Fruit fly (Drosophila melanogaster): ENCODE measurements around the gene Pus10.

Gene Pus10

dm6 chr2L:114429-114828, 40.7 kb downstream of the Pus10 start, which contains the start of gene ND-15 (continued):
- TF ChIP-seq Side (GFP tag; optimal IDR thresholded peaks at IDR 0.05) (no peak), CG17361 (GFP tag; IDR thresholded peaks at IDR 0.05) (no peak), Dref (GFP tag; IDR thresholded peaks at IDR 0.05) (peak; percentile 86), Sox102F (GFP tag; optimal IDR thresholded peaks at IDR 0.05) (no peak), Bgb (GFP tag; IDR thresholded peaks at IDR 0.05; ENCODE audit: partially characterized antibody) (peak; percentile 90), CG10147 (GFP tag; optimal IDR thresholded peaks at IDR 0.05) (no peak), HLH4C (GFP tag; IDR thresholded peaks at IDR 0.05; ENCODE audit: partially characterized antibody) (peak; percentile 77), unpg (GFP tag; optimal IDR thresholded peaks at IDR 0.05) (no peak), jumu (GFP tag; optimal IDR thresholded peaks at IDR 0.05) (no peak), CG2129 (GFP tag; IDR thresholded peaks at IDR 0.05; ENCODE audit: partially characterized antibody) (peak; percentile 45; the same call in 1 of the 2 replicates), nau (GFP tag; optimal IDR thresholded peaks at IDR 0.05) (no peak), pros (GFP tag; optimal IDR thresholded peaks at IDR 0.05) (no peak), CG14965 (GFP tag; optimal IDR thresholded peaks at IDR 0.05; ENCODE audit: borderline replicate concordance) (no peak), CG9797 (GFP tag; optimal IDR thresholded peaks at IDR 0.05) (no peak), CG7271 (tag; optimal IDR thresholded peaks at IDR 0.05) (no peak), CG15269 (tag; optimal IDR thresholded peaks at IDR 0.05) (no peak), CG6765 (GFP tag; optimal IDR thresholded peaks at IDR 0.05) (no peak), Poxn (GFP tag; IDR thresholded peaks at IDR 0.05) (no peak), CG34224 (GFP tag; IDR thresholded peaks at IDR 0.05; ENCODE audit: partially characterized antibody) (peak; percentile 76), CG12942 (GFP tag; optimal IDR thresholded peaks at IDR 0.05) (no peak), so (GFP tag; IDR thresholded peaks at IDR 0.05) (no peak), hb (GFP tag; IDR thresholded peaks at IDR 0.05; ENCODE audit: partially characterized antibody) (peak; percentile 63; the same call in 2 of the 3 replicates), CG9876 (GFP tag; optimal IDR thresholded peaks at IDR 0.05) (no peak), Med (GFP tag) (peak; percentile 74), CG3995 (GFP tag; optimal IDR thresholded peaks at IDR 0.05) (peak; percentile 91), stwl (tag; optimal IDR thresholded peaks at IDR 0.05) (peak; percentile 44), CG7928 (GFP tag; optimal IDR thresholded peaks at IDR 0.05) (peak; percentile 19), al (GFP tag; IDR thresholded peaks at IDR 0.05) (no peak), CG4360 (GFP tag; IDR thresholded peaks at IDR 0.05) (no peak), nerfin-2 (GFP tag; IDR thresholded peaks at IDR 0.05; ENCODE audit: partially characterized antibody) (0 out of 2 replicates have a peak, but pooled peaks have one; percentile 31), rib (GFP tag; IDR thresholded peaks at IDR 0.05) (no peak), CG12769 (tag; optimal IDR thresholded peaks at IDR 0.05) (peak; percentile 74), tup (GFP tag; optimal IDR thresholded peaks at IDR 0.05) (no peak), CG7963 (GFP tag; IDR thresholded peaks at IDR 0.05; ENCODE audit: partially characterized antibody) (peak; percentile 43; the same call in 1 of the 3 replicates), zen2 (GFP tag; IDR thresholded peaks at IDR 0.05; ENCODE audit: partially characterized antibody) (peak; percentile 46; the same call in 1 of the 3 replicates), HLH54F (GFP tag; optimal IDR thresholded peaks at IDR 0.05) (no peak), amos (GFP tag; IDR thresholded peaks at IDR 0.05; ENCODE audit: partially characterized antibody) (peak; percentile 89; the same call in 1 of the 2 replicates), Deaf1 (tag; optimal IDR thresholded peaks at IDR 0.05) (no peak), h (optimal IDR thresholded peaks at IDR 0.05) (no peak), pnt (GFP tag; optimal IDR thresholded peaks at IDR 0.05) (no peak), knrl (GFP tag; IDR thresholded peaks at IDR 0.05; ENCODE audit: partially characterized antibody) (peak; percentile 73; the same call in 2 of the 3 replicates), NFAT (GFP tag; IDR thresholded peaks at IDR 0.05) (no peak), CG8765 (GFP tag; IDR thresholded peaks at IDR 0.05) (no peak), gfzf (GFP tag; optimal IDR thresholded peaks at IDR 0.05) (peak; percentile 32), CG31441 (GFP tag; IDR thresholded peaks at IDR 0.05) (no peak), CG15601 (tag; optimal IDR thresholded peaks at IDR 0.05) (no peak), Ada2b (GFP tag; IDR thresholded peaks at IDR 0.05) (no peak), CG9932 (GFP tag; IDR thresholded peaks at IDR 0.05) (no peak), CG31388 (GFP tag; optimal IDR thresholded peaks at IDR 0.05) (no peak), pita (GFP tag; optimal IDR thresholded peaks at IDR 0.05) (no peak)

All from whole organism, embryonic.